Fruit fly (Drosophila melanogaster) whole organism, embryonic: Measurements from ENCODE around the gene CG14383.

Experiments used
- Asciz ChIP-seq: fragments of 200-800 bp; sonication (Bioruptor generic); optimal IDR thresholded peaks from 2 replicates; lab custom pipeline; 2017; ENCODE audit warnings: missing biosample characterization, mild to moderate bottlenecking, missing genetic modification characterization, missing genetic modification reagents
- CG10321 ChIP-seq: fragments of 200-800 bp; sonication (Bioruptor generic); IDR thresholded peaks from 2 replicates; pipeline ENCODE4 v1.3.6; 2022; ENCODE audit warnings: missing biosample characterization, missing genetic modification characterization
- CG14710 ChIP-seq: fragments of 200-800 bp; sonication (Bioruptor generic); optimal IDR thresholded peaks from 3 replicates; lab custom pipeline; 2019; ENCODE audit warnings: missing biosample characterization, mild to moderate bottlenecking, missing genetic modification characterization, moderate library complexity
- CG15514 ChIP-seq: fragments of 200-800 bp; sonication (Bioruptor generic); optimal IDR thresholded peaks from 3 replicates; lab custom pipeline; 2017; ENCODE audit warnings: missing biosample characterization, missing genetic modification characterization, mild to moderate bottlenecking, moderate library complexity, missing genetic modification reagents
- CG18011 ChIP-seq: fragments of 200-800 bp; sonication (Bioruptor generic); optimal IDR thresholded peaks from 2 replicates; lab custom pipeline; 2017; ENCODE audit warnings: missing biosample characterization, missing genetic modification characterization, mild to moderate bottlenecking, moderate library complexity, missing genotype
- CG2116 ChIP-seq: fragments of 200-800 bp; sonication (Bioruptor generic); optimal IDR thresholded peaks from 3 replicates; lab custom pipeline; 2018; ENCODE audit warnings: missing biosample characterization, mild to moderate bottlenecking, missing genetic modification characterization
- CG31388 ChIP-seq: fragments of 200-800 bp; sonication (Bioruptor generic); optimal IDR thresholded peaks from 2 replicates; lab custom pipeline; 2016; ENCODE audit warnings: missing biosample characterization, missing genetic modification characterization
- CG33213 ChIP-seq: fragments of 200-800 bp; sonication (Bioruptor generic); optimal IDR thresholded peaks from 3 replicates; lab custom pipeline; 2016; ENCODE audit warnings: missing biosample characterization, missing genetic modification characterization
- CG34224 ChIP-seq: fragments of 200-800 bp; sonication (Bioruptor generic); IDR thresholded peaks from 3 replicates; pipeline ENCODE4 v1.3.6; 2022; ENCODE audit warnings: missing biosample characterization, missing genetic modification characterization; ENCODE audit not compliant: partially characterized antibody
- CG4282 ChIP-seq: fragments of 200-800 bp; sonication (Bioruptor generic); optimal IDR thresholded peaks from 2 replicates; lab custom pipeline; 2016; ENCODE audit warnings: missing biosample characterization, missing genetic modification characterization
- CG4360 ChIP-seq: fragments of 200-800 bp; sonication (Bioruptor generic); IDR thresholded peaks from 2 replicates; pipeline ENCODE4 v1.3.6; 2022; ENCODE audit warnings: missing biosample characterization, missing genetic modification characterization
- CG4424 ChIP-seq: fragments of 200-800 bp; sonication (Bioruptor generic); optimal IDR thresholded peaks from 3 replicates; lab custom pipeline; 2016; ENCODE audit warnings: missing biosample characterization, missing genetic modification characterization
- CG4617 ChIP-seq: fragments of 200-800 bp; sonication (Bioruptor generic); optimal IDR thresholded peaks from 3 replicates; lab custom pipeline; 2016; ENCODE audit warnings: missing biosample characterization, missing genetic modification characterization, borderline replicate concordance
- CG4707 ChIP-seq: fragments of 200-800 bp; sonication (Bioruptor generic); optimal IDR thresholded peaks from 2 replicates; lab custom pipeline; 2018; ENCODE audit warnings: missing biosample characterization, mild to moderate bottlenecking, missing genetic modification characterization, moderate library complexity
- CG7928 ChIP-seq: fragments of 200-800 bp; sonication (Bioruptor generic); optimal IDR thresholded peaks from 2 replicates; lab custom pipeline; 2017; ENCODE audit warnings: missing biosample characterization, mild to moderate bottlenecking, missing genetic modification characterization
- CG8478 ChIP-seq: fragments of >200 bp; optimal IDR thresholded peaks from 2 replicates; lab custom pipeline; 2018
- CG8924 ChIP-seq: fragments of 200-800 bp; optimal IDR thresholded peaks from 3 replicates; lab custom pipeline; 2019; ENCODE audit warnings: missing biosample characterization, mild to moderate bottlenecking, missing genetic modification characterization, moderate library complexity
- Camta ChIP-seq: fragments of 200-800 bp; sonication (Bioruptor generic); optimal IDR thresholded peaks from 2 replicates; lab custom pipeline; 2016; ENCODE audit warnings: missing biosample characterization, missing genetic modification characterization
- Hr3 ChIP-seq: fragments of 200-800 bp; sonication (Bioruptor generic); optimal IDR thresholded peaks from 3 replicates; lab custom pipeline; 2016; ENCODE audit warnings: missing biosample characterization, missing genetic modification characterization
- Hr51 ChIP-seq, 2 experiments: fragments of 200-800 bp; sonication (Bioruptor generic); optimal IDR thresholded peaks; 2 replicates in 1 of 2; 3 replicates in 1 of 2; lab custom pipeline; 2016 to 2018; ENCODE audit warnings: missing biosample characterization in 2 of 2, missing genetic modification characterization in 2 of 2, mild to moderate bottlenecking in 1 of 2, moderate library complexity in 1 of 2
- Jarid2 ChIP-seq: fragments of 200-800 bp; sonication (Bioruptor generic); optimal IDR thresholded peaks from 3 replicates; lab custom pipeline; 2017; ENCODE audit warnings: mild to moderate bottlenecking, missing biosample characterization, missing genetic modification reagents, missing genetic modification characterization
- Lhr ChIP-seq: fragments of 200-800 bp; sonication (Bioruptor generic); optimal IDR thresholded peaks from 3 replicates; lab custom pipeline; 2017; ENCODE audit warnings: mild to moderate bottlenecking, missing biosample characterization, missing genetic modification reagents, missing genetic modification characterization
- MESR4 ChIP-seq: fragments of 200-800 bp; sonication (Bioruptor generic); optimal IDR thresholded peaks from 2 replicates; lab custom pipeline; 2018; ENCODE audit warnings: missing biosample characterization, mild to moderate bottlenecking, missing genetic modification characterization, moderate library complexity
- NC2β ChIP-seq: fragments of 200-800 bp; sonication (Bioruptor generic); optimal IDR thresholded peaks from 2 replicates; lab custom pipeline; 2016; ENCODE audit warnings: missing biosample characterization, missing genetic modification characterization
- Neu2 ChIP-seq: fragments of 200-800 bp; sonication (Bioruptor generic); optimal IDR thresholded peaks from 3 replicates; lab custom pipeline; 2016; ENCODE audit warnings: missing biosample characterization, missing genetic modification characterization, borderline replicate concordance
- PHDP ChIP-seq: fragments of 200-800 bp; sonication (Bioruptor generic); optimal IDR thresholded peaks from 3 replicates; lab custom pipeline; 2018; ENCODE audit warnings: missing biosample characterization, mild to moderate bottlenecking, missing genetic modification characterization, moderate library complexity
- Pdp1 ChIP-seq, 2 experiments: fragments of 200-800 bp; sonication (Bioruptor generic); optimal IDR thresholded peaks; 3 replicates each; lab custom pipeline; 2016; ENCODE audit warnings: missing biosample characterization in 2 of 2, missing genetic modification characterization in 2 of 2, mild to moderate bottlenecking in 1 of 2, moderate library complexity in 1 of 2
- Side ChIP-seq: fragments of 200-800 bp; sonication (Bioruptor generic); optimal IDR thresholded peaks from 2 replicates; lab custom pipeline; 2016; ENCODE audit warnings: missing biosample characterization, missing genetic modification characterization
- Sin3A ChIP-seq: fragments of >200 bp; optimal IDR thresholded peaks from 2 replicates; lab custom pipeline; 2018
- Tbp ChIP-seq: fragments of >200 bp; optimal IDR thresholded peaks from 2 replicates; lab custom pipeline; 2018; ENCODE audit warnings: missing biosample characterization, missing genetic modification characterization
- bbx ChIP-seq: fragments of 200-800 bp; sonication (Bioruptor generic); IDR thresholded peaks from 2 replicates; pipeline ENCODE4 v1.3.6; 2022; ENCODE audit warnings: missing biosample characterization, missing genetic modification characterization; ENCODE audit not compliant: partially characterized antibody
- eve ChIP-seq, 2 experiments: fragments of >200 bp; optimal IDR thresholded peaks; 2 replicates each; lab custom pipeline; 2017; ENCODE audit warnings: missing biosample characterization in 2 of 2, missing genetic modification characterization in 2 of 2
- ewg ChIP-seq: fragments of 200-800 bp; sonication (Bioruptor generic); optimal IDR thresholded peaks from 3 replicates; lab custom pipeline; 2017; ENCODE audit warnings: mild to moderate bottlenecking, missing biosample characterization, missing genetic modification reagents, missing genetic modification characterization
- fru ChIP-seq: fragments of >200 bp; optimal IDR thresholded peaks from 2 replicates; lab custom pipeline; 2017
- gfzf ChIP-seq: fragments of 200-800 bp; sonication (Bioruptor generic); optimal IDR thresholded peaks from 2 replicates; lab custom pipeline; 2016; ENCODE audit warnings: missing biosample characterization, mild to moderate bottlenecking, missing genetic modification characterization, moderate library complexity
- grn ChIP-seq: fragments of 200-800 bp; sonication (Bioruptor generic); optimal IDR thresholded peaks from 3 replicates; lab custom pipeline; 2017; ENCODE audit warnings: missing biosample characterization, missing genetic modification characterization
- insv ChIP-seq, 2 experiments: fragments of 200-800 bp; sonication (Bioruptor generic); optimal IDR thresholded peaks; 3 replicates each; lab custom pipeline; 2016 to 2018; ENCODE audit warnings: missing biosample characterization in 2 of 2, missing genetic modification characterization in 2 of 2
- nmo ChIP-seq: fragments of 200-800 bp; sonication (Bioruptor generic); optimal IDR thresholded peaks from 2 replicates; lab custom pipeline; 2018; ENCODE audit warnings: missing biosample characterization, mild to moderate bottlenecking, missing genetic modification characterization, moderate library complexity
- row ChIP-seq: fragments of 200-800 bp; sonication (Bioruptor generic); IDR thresholded peaks from 3 replicates; pipeline ENCODE4 v1.3.6; 2022; ENCODE audit warnings: missing biosample characterization, missing genetic modification characterization
- sens-2 ChIP-seq: fragments of 200-800 bp; sonication (Bioruptor generic); IDR thresholded peaks from 2 replicates; pipeline ENCODE4 v1.3.6; 2022; ENCODE audit warnings: missing biosample characterization, missing genetic modification characterization
- seq ChIP-seq: fragments of 200-800 bp; sonication (Bioruptor generic); IDR thresholded peaks from 2 replicates; pipeline ENCODE4 v1.3.6; 2022; ENCODE audit warnings: missing biosample characterization, missing genetic modification characterization
- sima ChIP-seq: fragments of 200-800 bp; sonication (Bioruptor generic); optimal IDR thresholded peaks from 2 replicates; lab custom pipeline; 2016; ENCODE audit warnings: missing biosample characterization, missing genetic modification characterization
- slou ChIP-seq: fragments of 200-800 bp; sonication (Bioruptor generic); optimal IDR thresholded peaks from 3 replicates; lab custom pipeline; 2016; ENCODE audit warnings: missing biosample characterization, missing genetic modification characterization
- sqz ChIP-seq: fragments of 200-800 bp; sonication (Bioruptor generic); optimal IDR thresholded peaks from 3 replicates; lab custom pipeline; 2018; ENCODE audit warnings: missing biosample characterization, mild to moderate bottlenecking, missing genetic modification characterization
- trem ChIP-seq: fragments of 200-800 bp; optimal IDR thresholded peaks from 3 replicates; lab custom pipeline; 2019; ENCODE audit warnings: missing biosample characterization, mild to moderate bottlenecking, missing genetic modification characterization, moderate library complexity
- unpg ChIP-seq: fragments of 200-800 bp; sonication (Bioruptor generic); optimal IDR thresholded peaks from 3 replicates; lab custom pipeline; 2018; ENCODE audit warnings: missing biosample characterization, mild to moderate bottlenecking, missing genetic modification characterization, moderate library complexity
- wdn ChIP-seq: fragments of 200-800 bp; sonication (Bioruptor generic); IDR thresholded peaks from 2 replicates; pipeline ENCODE4 v1.3.6; 2022; ENCODE audit warnings: missing biosample characterization, missing genetic modification characterization
- zen ChIP-seq: fragments of 200-800 bp; sonication (Bioruptor generic); optimal IDR thresholded peaks from 3 replicates; lab custom pipeline; 2018; ENCODE audit warnings: missing biosample characterization, mild to moderate bottlenecking, missing genetic modification characterization, moderate library complexity
- zen2 ChIP-seq: fragments of 200-800 bp; sonication (Bioruptor generic); IDR thresholded peaks from 3 replicates; pipeline ENCODE4 v1.3.6; 2022; ENCODE audit warnings: missing biosample characterization, missing genetic modification characterization; ENCODE audit not compliant: partially characterized antibody

The CG14383 gene

DNA sequence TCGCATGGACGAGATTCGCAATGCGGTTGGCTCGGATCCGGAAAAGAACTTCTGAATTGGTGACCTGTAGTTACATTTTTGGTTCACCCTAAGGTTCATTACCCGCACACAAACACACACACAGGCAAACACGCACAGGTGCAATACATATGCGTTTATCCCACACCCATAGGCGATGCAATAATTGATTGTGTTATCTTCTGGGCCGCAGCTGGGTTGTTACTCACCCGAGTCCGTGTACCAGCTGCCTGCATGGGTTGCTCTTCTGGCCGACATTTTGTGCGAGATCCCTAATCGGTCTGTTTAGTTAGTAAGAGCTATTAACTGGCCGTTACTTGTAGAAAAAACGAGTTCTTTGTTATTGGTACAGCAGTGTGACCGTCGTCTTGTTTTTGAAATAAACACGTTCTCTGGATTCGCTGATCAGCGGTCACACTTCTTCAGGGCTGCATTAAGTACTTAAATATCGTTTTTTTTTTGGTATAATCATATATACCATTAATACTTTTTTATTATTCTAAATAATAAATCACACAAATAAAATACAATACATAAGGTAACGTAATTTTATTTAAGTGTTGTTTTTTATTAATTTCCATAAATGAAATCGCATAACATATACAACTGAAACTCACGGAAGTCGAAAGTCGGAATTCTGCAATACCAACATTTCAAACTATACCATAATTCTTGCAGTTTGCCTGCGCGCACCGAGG lies 22.8 kb upstream of the CG14383 start, which contains the start of gene CG8031 (continued):
- TF ChIP-seq seq (GFP tag; lab: Robert Waterston, UW) (0 out of 2 replicates have a peak, but pooled peaks have one; percentile 9), Side (no peak), row (peak; percentile 38; the same call in 1 of the 3 replicates), Asciz (GFP tag; lab: Kevin White, UChicago) (no peak), sima (GFP tag; lab: Kevin White, UChicago) (no peak), zen (tag; lab: Kevin White, UChicago) (no peak), Tbp (GFP tag; lab: Kevin White, UChicago) (no peak), CG34224 (peak; percentile 28; the same call in 2 of the 3 replicates), CG4282 (GFP tag; lab: Kevin White, UChicago) (no peak), CG8478 (peak; percentile 21), Neu2 (GFP tag; lab: Kevin White, UChicago) (no peak), CG15514 (GFP tag; lab: Kevin White, UChicago) (no peak), CG33213 (no peak), bbx (peak; percentile 32; the same call in 1 of the 2 replicates), sqz (GFP tag; lab: Kevin White, UChicago) (no peak), grn (no peak), unpg (GFP tag; lab: Kevin White, UChicago) (no peak), CG31388 (GFP tag; lab: Kevin White, UChicago) (no peak), Sin3A (lab: Kevin White, UChicago) (peak; percentile 91), Camta (GFP tag; lab: Kevin White, UChicago) (no peak), CG14710 (peak; percentile 83), CG4424 (GFP tag; lab: Kevin White, UChicago) (no peak), CG4360 (GFP tag; lab: Robert Waterston, UW) (no peak), ewg (GFP tag; lab: Kevin White, UChicago) (no peak), NC2β (no peak), slou (no peak), sens-2 (GFP tag; lab: Robert Waterston, UW) (no peak), insv (GFP tag; optimal IDR thresholded peaks at IDR 0.05; lab: Kevin White, UChicago) (peak in 1 of 2 experiments; percentile 12), Lhr (GFP tag; lab: Kevin White, UChicago) (peak; percentile 78), Hr51 (GFP tag; optimal IDR thresholded peaks at IDR 0.05; lab: Kevin White, UChicago) (no peak), zen2 (GFP tag; lab: Robert Waterston, UW) (no peak), gfzf (peak; percentile 82), MESR4 (GFP tag; lab: Kevin White, UChicago) (peak; percentile 97), nmo (GFP tag; lab: Kevin White, UChicago) (peak; percentile 68), CG10321 (0 out of 2 replicates have a peak, but pooled peaks have one; percentile 16), PHDP (tag; lab: Kevin White, UChicago) (no peak), Pdp1 (GFP tag; optimal IDR thresholded peaks at IDR 0.05; lab: Kevin White, UChicago) (no peak), trem (peak; percentile 26), CG7928 (GFP tag; lab: Kevin White, UChicago) (peak; percentile 90), CG2116 (GFP tag; lab: Kevin White, UChicago) (peak; percentile 70), CG4617 (GFP tag; lab: Kevin White, UChicago) (peak; percentile 58), wdn (GFP tag; lab: Robert Waterston, UW) (no peak), CG4707 (no peak), Jarid2 (no peak), CG8924 (no peak), fru (no peak), CG18011 (GFP tag; lab: Kevin White, UChicago) (no peak), Hr3 (GFP tag; lab: Kevin White, UChicago) (no peak), eve (GFP tag; optimal IDR thresholded peaks at IDR 0.05; lab: Kevin White, UChicago) (no peak)
